Worm (Caenorhabditis elegans): ENCODE results near the gene mbr-1.

Gene mbr-1

DNA sequence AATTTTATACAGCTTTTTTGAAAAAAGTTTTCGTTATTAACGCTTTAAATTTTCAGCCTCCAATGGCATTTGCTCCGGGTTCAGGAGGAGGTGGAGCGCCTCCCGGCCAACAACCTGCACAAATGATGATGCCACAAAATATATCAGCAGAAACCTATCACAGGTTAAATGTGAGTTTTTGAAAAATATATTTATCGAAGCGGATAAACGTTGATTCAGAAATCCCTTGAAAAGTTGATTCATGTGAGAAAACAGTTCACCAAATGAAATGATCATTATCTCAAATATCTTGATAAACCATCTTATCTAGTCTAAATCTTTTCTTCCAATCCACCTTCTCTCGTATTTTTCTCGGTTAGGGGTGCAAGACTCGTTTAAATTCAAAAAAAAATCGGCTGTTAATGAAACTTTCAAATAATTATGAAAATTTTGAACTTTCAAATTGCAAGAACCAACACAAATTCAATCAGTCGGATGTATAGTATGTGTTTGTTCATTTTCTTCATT lies 47.4 kb upstream of the mbr-1 start, which contains the start of gene sma-9:
TSS of gene sma-9 (plus strand) at position 51 of the 507 bp plus-strand sequence.
- TF ChIP-seq pqm-1 (tag; optimal IDR thresholded peaks at IDR 0.05) (no peak), ceh-90 (tag; optimal IDR thresholded peaks at IDR 0.05) (no peak), fkh-10 (GFP tag; optimal IDR thresholded peaks at IDR 0.05) (no peak), nhr-85 (tag) (peak; percentile 91), ceh-88 (GFP tag; IDR thresholded peaks at IDR 0.05) (no peak), ceh-8 (GFP tag; optimal IDR thresholded peaks at IDR 0.05) (no peak), unc-62 (GFP tag; optimal IDR thresholded peaks at IDR 0.05) (no peak), unc-86 (tag; optimal IDR thresholded peaks at IDR 0.05) (no peak), nhr-77 (tag; optimal IDR thresholded peaks at IDR 0.05) (no peak), skn-1 (tag; optimal IDR thresholded peaks at IDR 0.05) (no peak), mep-1 (tag; optimal IDR thresholded peaks at IDR 0.05) (no peak), nhr-12 (tag; optimal IDR thresholded peaks at IDR 0.05) (no peak), lin-13 (GFP tag; optimal IDR thresholded peaks at IDR 0.05) (no peak), pax-3 (tag; optimal IDR thresholded peaks at IDR 0.05) (no peak), snpc-4 (tag; optimal IDR thresholded peaks at IDR 0.05) (no peak), nhr-20 (tag; optimal IDR thresholded peaks at IDR 0.05) (peak; percentile 21), nhr-47 (tag; optimal IDR thresholded peaks at IDR 0.05) (no peak), tbx-2 (tag; optimal IDR thresholded peaks at IDR 0.05) (no peak), nhr-84 (tag; optimal IDR thresholded peaks at IDR 0.05) (no peak), F16B12.6 (tag; optimal IDR thresholded peaks at IDR 0.05) (no peak), rnt-1 (tag; optimal IDR thresholded peaks at IDR 0.05) (no peak), lsy-2 (tag; optimal IDR thresholded peaks at IDR 0.05) (peak in 1 of 2 experiments; percentile 11), nhr-237 (tag; optimal IDR thresholded peaks at IDR 0.05) (no peak), fkh-8 (tag; optimal IDR thresholded peaks at IDR 0.05) (no peak), nhr-71 (tag; optimal IDR thresholded peaks at IDR 0.05) (peak; percentile 8), egl-27 (tag; optimal IDR thresholded peaks at IDR 0.05) (no peak), elt-2 (tag; optimal IDR thresholded peaks at IDR 0.05) (no peak), nhr-19 (GFP tag; conservative IDR thresholded peaks at IDR 0.05) (no peak), zip-4 (GFP tag; optimal IDR thresholded peaks at IDR 0.05) (no peak), mab-9 (GFP tag; IDR thresholded peaks at IDR 0.05) (no peak), tlp-1 (tag; optimal IDR thresholded peaks at IDR 0.05) (no peak), lin-35 (GFP tag; optimal IDR thresholded peaks at IDR 0.05) (no peak), dpl-1 (GFP tag; optimal IDR thresholded peaks at IDR 0.05) (no peak), egl-13 (tag; optimal IDR thresholded peaks at IDR 0.05) (no peak), nhr-28 (tag; optimal IDR thresholded peaks at IDR 0.05) (no peak), nhr-11 (tag; optimal IDR thresholded peaks at IDR 0.05) (no peak), unc-130 (tag; optimal IDR thresholded peaks at IDR 0.05) (no peak), aha-1 (tag; optimal IDR thresholded peaks at IDR 0.05) (no peak), mef-2 (tag; optimal IDR thresholded peaks at IDR 0.05) (no peak), pag-3 (tag; optimal IDR thresholded peaks at IDR 0.05; ENCODE audit: borderline replicate concordance, insufficient read depth) (no peak), hpl-2 (GFP tag; optimal IDR thresholded peaks at IDR 0.05) (no peak), isw-1 (GFP tag; IDR thresholded peaks at IDR 0.05) (no peak), efl-3 (GFP tag; optimal IDR thresholded peaks at IDR 0.05) (peak; percentile 25), sup-37 (GFP tag; optimal IDR thresholded peaks at IDR 0.05) (no peak), snu-23 (GFP tag; optimal IDR thresholded peaks at IDR 0.05) (no peak), lin-39 (tag; optimal IDR thresholded peaks at IDR 0.05) (no peak), unc-30 (tag; optimal IDR thresholded peaks at IDR 0.05) (no peak), vab-15 (tag; optimal IDR thresholded peaks at IDR 0.05) (no peak), elt-3 (tag; optimal IDR thresholded peaks at IDR 0.05) (no peak), alr-1 (tag; optimal IDR thresholded peaks at IDR 0.05; ENCODE audit: borderline replicate concordance) (no peak), fos-1 (tag; optimal IDR thresholded peaks at IDR 0.05) (no peak), sptf-1 (tag; optimal IDR thresholded peaks at IDR 0.05) (no peak), lin-14 (GFP tag; optimal IDR thresholded peaks at IDR 0.05) (peak; percentile 41)
